Worm (Caenorhabditis elegans): Measurements from ENCODE around the gene cut-6.

- peak in 1 of 2 experiments; percentile 78 for TF ChIP-seq unc-62 (GFP tag; optimal IDR thresholded peaks at IDR 0.05 in 1 of 2)
- no peak for TF ChIP-seq unc-62 (tag; optimal IDR thresholded peaks at IDR 0.05)
- TF ChIP-seq dpl-1 (GFP tag; optimal IDR thresholded peaks at IDR 0.05), result no peak
- no peak for TF ChIP-seq dve-1 (tag; optimal IDR thresholded peaks at IDR 0.05; ENCODE audit: insufficient read depth)
- no peak for TF ChIP-seq vab-7 (GFP tag; IDR thresholded peaks at IDR 0.05)
- no peak for TF ChIP-seq Y105C5A.15 (GFP tag; IDR thresholded peaks at IDR 0.05)
- no peak for TF ChIP-seq skn-1 (tag; optimal IDR thresholded peaks at IDR 0.05)
- no peak for TF ChIP-seq nhr-111 (GFP tag; optimal IDR thresholded peaks at IDR 0.05)
- TF ChIP-seq hlh-30 (tag; optimal IDR thresholded peaks at IDR 0.05; ENCODE audit: insufficient read depth), result peak; percentile 67
- no peak for TF ChIP-seq lin-15B (tag; optimal IDR thresholded peaks at IDR 0.05)
- TF ChIP-seq pqm-1 (tag; optimal IDR thresholded peaks at IDR 0.05), result no peak
- TF ChIP-seq lir-3 (tag; optimal IDR thresholded peaks at IDR 0.05), result no peak
Measured at ce11 chrIII:10903009-10903609, 8.2 kb upstream of the cut-6 start.

Measured in whole organism, L4 larva.